Worm (Caenorhabditis elegans) whole organism, midembryonic: Measurements from ENCODE around the gene Y38F2AL.12.

Source experiments
- T22C8.4 ChIP-seq: fragments of 200-800 bp; sonication (Bioruptor generic); IDR thresholded peaks from 2 replicates; pipeline ENCODE4 v1.3.6; 2022; ENCODE audit warnings: missing genetic modification characterization, missing compliant biosample characterization
- cog-1 ChIP-seq: sonication (generic microtip); optimal IDR thresholded peaks from 2 replicates; lab custom pipeline; 2016; ENCODE audit warnings: missing genetic modification characterization, missing compliant biosample characterization
- flt-1 ChIP-seq: fragments of 200-800 bp; sonication (Bioruptor generic); IDR thresholded peaks from 2 replicates; pipeline ENCODE4 v1.3.6; 2022; ENCODE audit warnings: missing genetic modification characterization, missing compliant biosample characterization
- klf-2 ChIP-seq: fragments of 200-800 bp; sonication (Bioruptor generic); conservative IDR thresholded peaks from 2 replicates; pipeline ENCODE4 v1.3.6; 2022; ENCODE audit warnings: missing genetic modification reagents, missing genetic modification characterization, missing compliant biosample characterization
- med-1 ChIP-seq: sonication (generic microtip); optimal IDR thresholded peaks from 2 replicates; lab custom pipeline; 2017; ENCODE audit warnings: missing genetic modification characterization, mild to moderate bottlenecking, missing compliant biosample characterization, antibody characterized with exemption, missing genetic modification reagents; ENCODE audit not compliant: insufficient read depth
- ref-1 ChIP-seq: fragments of 200-800 bp; sonication (Bioruptor generic); conservative IDR thresholded peaks from 2 replicates; pipeline ENCODE4 v1.3.6; 2022; ENCODE audit warnings: missing genetic modification reagents, missing genetic modification characterization, missing compliant biosample characterization
- tab-1 ChIP-seq: fragments of 200-800 bp; sonication (Bioruptor generic); IDR thresholded peaks from 2 replicates; pipeline ENCODE4 v1.3.6; 2022; ENCODE audit warnings: missing genetic modification characterization, missing compliant biosample characterization
- ztf-23 ChIP-seq: fragments of 200-800 bp; sonication (Bioruptor generic); IDR thresholded peaks from 2 replicates; pipeline ENCODE4 v1.3.6; 2022; ENCODE audit warnings: missing genetic modification reagents, missing genetic modification characterization, missing compliant biosample characterization
- ztf-29 ChIP-seq: fragments of 200-800 bp; sonication (Bioruptor generic); IDR thresholded peaks from 2 replicates; pipeline ENCODE4 v1.3.6; 2022; ENCODE audit warnings: missing genetic modification reagents, missing genetic modification characterization, missing compliant biosample characterization

The Y38F2AL.12 gene

DNA sequence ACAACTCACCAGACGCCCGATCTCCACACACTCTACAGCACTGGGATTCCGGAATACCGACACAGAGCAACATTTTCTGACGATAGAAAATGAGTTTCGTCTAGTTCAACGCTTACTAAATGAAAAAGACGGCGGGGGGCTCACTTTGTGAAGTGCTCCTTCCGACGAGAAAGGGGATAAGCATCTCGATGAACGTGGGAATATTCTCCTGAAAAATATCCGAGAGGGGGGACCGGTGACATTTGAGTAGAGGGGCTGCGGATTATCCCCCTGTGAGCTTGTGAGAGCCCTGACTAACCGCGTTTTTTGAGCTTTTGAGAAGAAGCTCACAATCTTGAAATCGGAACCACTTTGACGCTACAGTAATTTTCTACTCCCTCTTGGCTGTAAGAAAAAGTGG is 13.2 kb downstream of the Y38F2AL.12 start, which contains the start of gene nhr-236:
nhr-236 (minus strand) TSS at position 101 of the 400 bp plus-strand sequence.
- TF ChIP-seq med-1 (GFP tag; lab: Kevin White, UChicago) (no peak), cog-1 (no peak), ztf-29 (GFP tag; lab: Robert Waterston, UW) (no peak), tab-1 (GFP tag; lab: Robert Waterston, UW) (no peak), ztf-23 (GFP tag; lab: Robert Waterston, UW) (no peak), klf-2 (GFP tag; lab: Robert Waterston, UW) (no peak), ref-1 (GFP tag; lab: Robert Waterston, UW) (no peak), T22C8.4 (GFP tag; lab: Robert Waterston, UW) (no peak), flt-1 (GFP tag; lab: Robert Waterston, UW) (no peak)

DNA sequence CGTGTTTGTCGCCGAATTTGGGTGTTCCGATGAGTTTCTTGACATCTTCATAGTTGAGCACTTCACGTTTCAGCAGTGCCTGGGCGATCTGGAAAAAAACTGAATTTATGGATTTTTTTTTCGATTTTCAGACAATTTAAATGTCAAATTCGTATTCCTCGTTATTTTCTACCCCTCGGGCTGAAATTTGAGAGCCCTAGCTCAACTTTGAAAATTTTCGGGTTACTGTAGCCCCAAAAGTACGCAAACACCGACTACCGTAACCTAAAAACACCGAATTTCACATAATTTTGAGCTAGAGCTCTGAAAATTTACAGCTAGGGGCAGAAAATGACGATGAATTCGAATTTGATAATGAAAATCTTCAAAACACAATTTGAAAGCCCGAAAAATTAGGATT is 17.6 kb downstream of the Y38F2AL.12 start:
- TF ChIP-seq ztf-23 (GFP tag; lab: Robert Waterston, UW) (no peak), flt-1 (GFP tag; lab: Robert Waterston, UW) (no peak), tab-1 (GFP tag; lab: Robert Waterston, UW) (no peak), med-1 (GFP tag; lab: Kevin White, UChicago) (no peak), cog-1 (no peak), klf-2 (GFP tag; lab: Robert Waterston, UW) (no peak), ztf-29 (GFP tag; lab: Robert Waterston, UW) (no peak), T22C8.4 (GFP tag; lab: Robert Waterston, UW) (no peak), ref-1 (GFP tag; lab: Robert Waterston, UW) (no peak)

DNA sequence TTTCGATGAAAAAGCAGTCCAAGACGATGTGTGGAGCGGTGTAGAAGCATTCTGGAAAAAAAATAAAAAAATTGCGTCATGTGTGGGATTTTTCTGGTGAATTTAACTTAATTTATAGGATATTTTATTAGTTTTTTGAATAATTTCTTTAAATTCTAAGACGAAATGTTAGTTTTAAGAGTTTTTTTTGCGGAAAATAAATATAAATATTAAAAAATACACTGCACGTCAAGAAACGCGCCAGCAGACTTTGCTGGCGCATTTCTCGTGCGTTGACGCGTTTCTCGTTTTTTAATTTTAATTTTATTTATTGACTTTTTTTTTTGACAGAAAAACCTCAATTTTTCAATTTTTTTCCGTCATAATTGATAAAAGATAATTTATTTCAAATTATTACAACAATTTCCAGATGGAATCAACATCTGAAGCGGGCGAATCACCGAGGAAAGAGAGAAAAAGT is 32.5 kb downstream of the Y38F2AL.12 start, which contains the start of the genes ppgn-1 and tftc-1:
ppgn-1 (minus strand) TSS at position 51 of the 460 bp plus-strand sequence.
tftc-1 (plus strand) TSS at position 410 of the 460 bp plus-strand sequence.
- TF ChIP-seq tab-1 (GFP tag; lab: Robert Waterston, UW) (no peak), cog-1 (no peak), ztf-23 (GFP tag; lab: Robert Waterston, UW) (no peak), ref-1 (GFP tag; lab: Robert Waterston, UW) (no peak), med-1 (GFP tag; lab: Kevin White, UChicago) (no peak)
